Worm (Caenorhabditis elegans): ENCODE results near the gene lgg-2.

DNA sequence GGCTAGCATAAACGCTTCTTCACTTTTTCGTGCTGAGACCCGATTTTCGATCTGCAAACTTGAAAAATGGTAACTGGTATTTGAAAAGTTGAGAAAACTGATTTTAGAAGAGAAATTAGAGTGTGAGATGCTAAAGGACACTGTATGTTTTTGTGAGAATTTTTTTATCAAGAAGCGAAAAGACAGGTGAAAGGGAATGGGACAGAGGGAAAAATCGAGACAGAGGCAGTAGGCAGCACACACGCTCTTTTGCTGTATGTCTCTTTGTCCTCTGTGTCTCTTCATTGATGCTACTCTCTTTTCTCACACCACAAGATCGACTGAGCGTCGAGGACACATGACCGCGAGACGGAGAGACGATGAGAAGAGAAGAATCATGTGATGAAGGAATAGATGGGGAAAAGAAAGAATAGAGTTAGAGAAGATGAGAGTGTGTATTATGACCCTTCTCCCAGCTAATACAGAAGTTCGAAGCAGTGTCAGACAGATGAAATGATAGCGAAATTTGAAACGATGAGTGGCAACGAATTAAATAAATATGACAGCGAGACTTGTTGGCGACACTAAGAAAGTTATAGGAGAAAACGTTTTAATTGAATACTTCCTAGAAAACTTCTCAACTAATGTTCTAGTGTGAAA, at the start of gene lgg-2:
- TF ChIP-seq fkh-6 (tag; optimal IDR thresholded peaks at IDR 0.05) (no peak), mec-3 (tag; optimal IDR thresholded peaks at IDR 0.05; ENCODE audit: borderline replicate concordance) (no peak), ceh-6 (GFP tag; optimal IDR thresholded peaks at IDR 0.05) (no peak), hlh-6 (tag; optimal IDR thresholded peaks at IDR 0.05) (no peak), ama-1 (optimal IDR thresholded peaks at IDR 0.05) (no peak), fkh-10 (GFP tag; optimal IDR thresholded peaks at IDR 0.05) (no peak), nfya-1 (tag; optimal IDR thresholded peaks at IDR 0.05) (peak; percentile 88), ceh-19 (GFP tag; optimal IDR thresholded peaks at IDR 0.05) (no peak), ceh-30 (tag; optimal IDR thresholded peaks at IDR 0.05) (no peak), C38D4.7 (GFP tag; optimal IDR thresholded peaks at IDR 0.05) (no peak), K02D7.2 (tag; optimal IDR thresholded peaks at IDR 0.05) (no peak), odd-2 (tag; optimal IDR thresholded peaks at IDR 0.05) (no peak), ceh-2 (tag; optimal IDR thresholded peaks at IDR 0.05) (no peak), dve-1 (tag; optimal IDR thresholded peaks at IDR 0.05) (no peak)

Data from whole organism, late embryonic.